Fruit fly (Drosophila melanogaster) whole organism, prepupa: ENCODE measurements around the gene opa.

Experiments used
- Blimp-1 ChIP-seq: fragments of 200-800 bp; sonication (Bioruptor generic); optimal IDR thresholded peaks from 3 replicates; lab custom pipeline; 2017; ENCODE audit warnings: missing biosample characterization, missing genetic modification characterization, mild to moderate bottlenecking, moderate library complexity, missing genetic modification reagents
- CG10631 ChIP-seq: fragments of 200-800 bp; sonication (Bioruptor generic); optimal IDR thresholded peaks from 2 replicates; lab custom pipeline; 2016; ENCODE audit warnings: missing biosample characterization, missing genetic modification characterization
- CG10669 ChIP-seq: fragments of 200-800 bp; sonication (Bioruptor generic); optimal IDR thresholded peaks from 3 replicates; lab custom pipeline; 2018; ENCODE audit warnings: missing biosample characterization, mild to moderate bottlenecking, missing genetic modification characterization, moderate library complexity
- CG11294 ChIP-seq: fragments of 200-800 bp; sonication (Bioruptor generic); IDR thresholded peaks from 2 replicates; pipeline ENCODE4 v1.3.6; 2022; ENCODE audit warnings: missing biosample characterization, missing genetic modification characterization
- CG11762 ChIP-seq: fragments of 200-800 bp; sonication (Bioruptor generic); optimal IDR thresholded peaks from 3 replicates; lab custom pipeline; 2016; ENCODE audit warnings: missing biosample characterization, missing genetic modification characterization; ENCODE audit not compliant: insufficient read depth
- CG11902 ChIP-seq: fragments of 200-800 bp; sonication (Bioruptor generic); optimal IDR thresholded peaks from 3 replicates; lab custom pipeline; 2016; ENCODE audit warnings: missing biosample characterization, missing genetic modification characterization
- CG15336 ChIP-seq: fragments of 200-800 bp; sonication (Bioruptor generic); IDR thresholded peaks from 2 replicates; pipeline ENCODE4 v1.3.6; 2022; ENCODE audit warnings: missing biosample characterization, missing genetic modification characterization
- CG3032 ChIP-seq: fragments of 200-800 bp; optimal IDR thresholded peaks from 2 replicates; lab custom pipeline; 2019; ENCODE audit warnings: missing biosample characterization, mild to moderate bottlenecking, missing genetic modification characterization, moderate library complexity
- CG32006 ChIP-seq: fragments of 200-800 bp; sonication (Bioruptor generic); optimal IDR thresholded peaks from 3 replicates; lab custom pipeline; 2017; ENCODE audit warnings: missing biosample characterization, mild to moderate bottlenecking, missing genetic modification characterization
- CG34406 ChIP-seq: fragments of 200-800 bp; sonication (Bioruptor generic); optimal IDR thresholded peaks from 3 replicates; lab custom pipeline; 2016; ENCODE audit warnings: missing biosample characterization, missing genetic modification characterization
- CG3919 ChIP-seq: fragments of 200-800 bp; sonication (Bioruptor generic); optimal IDR thresholded peaks from 3 replicates; lab custom pipeline; 2016; ENCODE audit warnings: missing biosample characterization, missing genetic modification characterization
- CG4318 ChIP-seq: fragments of 200-800 bp; sonication (Bioruptor generic); optimal IDR thresholded peaks from 3 replicates; lab custom pipeline; 2017; ENCODE audit warnings: missing biosample characterization, mild to moderate bottlenecking, missing genetic modification characterization
- CG6163 ChIP-seq: fragments of 200-800 bp; sonication (Bioruptor generic); IDR thresholded peaks from 3 replicates; pipeline ENCODE4 v1.3.6; 2022; ENCODE audit warnings: missing biosample characterization, missing genetic modification characterization
- CG6276 ChIP-seq: fragments of 200-800 bp; sonication (Bioruptor generic); optimal IDR thresholded peaks from 2 replicates; lab custom pipeline; 2017; ENCODE audit warnings: missing biosample characterization, mild to moderate bottlenecking, missing genetic modification characterization
- CG6808 ChIP-seq: fragments of 200-800 bp; sonication (Bioruptor generic); optimal IDR thresholded peaks from 3 replicates; lab custom pipeline; 2017; ENCODE audit warnings: missing biosample characterization, missing genetic modification characterization, mild to moderate bottlenecking, moderate library complexity, missing genetic modification reagents
- CG6854 ChIP-seq: fragments of 200-800 bp; sonication (Bioruptor generic); optimal IDR thresholded peaks from 2 replicates; lab custom pipeline; 2017; ENCODE audit warnings: missing biosample characterization, mild to moderate bottlenecking, missing genetic modification characterization
- CG7368 ChIP-seq: fragments of 200-800 bp; sonication (Bioruptor generic); optimal IDR thresholded peaks from 3 replicates; lab custom pipeline; 2016; ENCODE audit warnings: missing biosample characterization, missing genetic modification characterization
- CG8119 ChIP-seq: fragments of 200-800 bp; sonication (Bioruptor generic); IDR thresholded peaks from 3 replicates; pipeline ENCODE4 v1.3.6; 2022; ENCODE audit warnings: missing biosample characterization, missing genetic modification characterization
- CG8319 ChIP-seq: fragments of 200-800 bp; sonication (Bioruptor generic); optimal IDR thresholded peaks from 3 replicates; lab custom pipeline; 2016; ENCODE audit warnings: missing biosample characterization, missing genetic modification characterization
- CG8632 ChIP-seq: fragments of 200-800 bp; sonication (Bioruptor generic); optimal IDR thresholded peaks from 3 replicates; lab custom pipeline; 2016; ENCODE audit warnings: missing biosample characterization, missing genetic modification characterization
- CG9139 ChIP-seq: fragments of 200-800 bp; sonication (Bioruptor generic); optimal IDR thresholded peaks from 3 replicates; lab custom pipeline; 2017; ENCODE audit warnings: missing biosample characterization, mild to moderate bottlenecking, missing genetic modification characterization
- Eip75B ChIP-seq: fragments of 200-800 bp; sonication (Bioruptor generic); optimal IDR thresholded peaks from 3 replicates; lab custom pipeline; 2016; ENCODE audit warnings: missing biosample characterization, missing genetic modification characterization
- Eip78C ChIP-seq: fragments of 200-800 bp; sonication (Bioruptor generic); peaks from one replicate; lab custom pipeline; 2016; ENCODE audit warnings: missing biosample characterization, missing genetic modification characterization
- Eip93F ChIP-seq: fragments of 200-800 bp; sonication (Bioruptor generic); optimal IDR thresholded peaks from 2 replicates; lab custom pipeline; 2016; ENCODE audit warnings: missing biosample characterization, mild to moderate bottlenecking, missing genetic modification characterization
- Ets21C ChIP-seq: fragments of 200-800 bp; sonication (Bioruptor generic); optimal IDR thresholded peaks from 3 replicates; lab custom pipeline; 2016; ENCODE audit warnings: missing biosample characterization, missing genetic modification characterization
- Ets96B ChIP-seq: fragments of 200-800 bp; optimal IDR thresholded peaks from 2 replicates; lab custom pipeline; 2019; ENCODE audit warnings: missing biosample characterization, mild to moderate bottlenecking, missing genetic modification characterization, moderate library complexity
- Gug ChIP-seq: fragments of 200-800 bp; sonication (Bioruptor generic); IDR thresholded peaks from 2 replicates; pipeline ENCODE4 v1.3.6; 2022; ENCODE audit warnings: missing biosample characterization, missing genetic modification characterization
- Hr38 ChIP-seq: sonication (Bioruptor generic); optimal IDR thresholded peaks from 2 replicates; lab custom pipeline; 2016; ENCODE audit warnings: missing biosample characterization, missing genetic modification characterization
- Hr4 ChIP-seq: fragments of 200-800 bp; sonication (Bioruptor generic); optimal IDR thresholded peaks from 3 replicates; lab custom pipeline; 2016; ENCODE audit warnings: missing biosample characterization, missing genetic modification characterization
- Sox102F ChIP-seq: fragments of 200-800 bp; sonication (Bioruptor generic); optimal IDR thresholded peaks from 2 replicates; lab custom pipeline; 2016; ENCODE audit warnings: missing biosample characterization, mild to moderate bottlenecking, missing genetic modification characterization
- achi ChIP-seq: fragments of 200-800 bp; sonication (Bioruptor generic); optimal IDR thresholded peaks from 3 replicates; lab custom pipeline; 2016; ENCODE audit warnings: missing biosample characterization, missing genetic modification characterization
- acj6 ChIP-seq: fragments of 200-800 bp; sonication (Bioruptor generic); optimal IDR thresholded peaks from 3 replicates; lab custom pipeline; 2016; ENCODE audit warnings: missing biosample characterization, missing genetic modification characterization
- cyc ChIP-seq: fragments of 200-800 bp; sonication (Bioruptor generic); optimal IDR thresholded peaks from 3 replicates; lab custom pipeline; 2016; ENCODE audit warnings: missing biosample characterization, missing genetic modification characterization
- dac ChIP-seq: fragments of 200-800 bp; sonication (Bioruptor generic); optimal IDR thresholded peaks from 2 replicates; lab custom pipeline; 2017; ENCODE audit warnings: missing biosample characterization, mild to moderate bottlenecking, missing genetic modification characterization
- dsx ChIP-seq: fragments of 200-800 bp; optimal IDR thresholded peaks from 3 replicates; lab custom pipeline; 2019; ENCODE audit warnings: missing biosample characterization, mild to moderate bottlenecking, missing genetic modification characterization, moderate library complexity; ENCODE audit not compliant: poor library complexity, severe bottlenecking
- eg ChIP-seq: fragments of 200-800 bp; sonication (Bioruptor generic); IDR thresholded peaks from 3 replicates; pipeline ENCODE4 v1.3.6; 2022; ENCODE audit warnings: missing biosample characterization, missing genetic modification characterization
- esn ChIP-seq: fragments of 200-800 bp; sonication (Bioruptor generic); optimal IDR thresholded peaks from 2 replicates; lab custom pipeline; 2016; ENCODE audit warnings: missing biosample characterization, mild to moderate bottlenecking, missing genetic modification characterization, moderate library complexity
- fd59A ChIP-seq: fragments of 200-800 bp; sonication (Bioruptor generic); optimal IDR thresholded peaks from 2 replicates; lab custom pipeline; 2017; ENCODE audit warnings: missing biosample characterization, mild to moderate bottlenecking, missing genetic modification characterization, missing genetic modification reagents
- net ChIP-seq: fragments of 200-800 bp; sonication (Bioruptor generic); optimal IDR thresholded peaks from 3 replicates; lab custom pipeline; 2016; ENCODE audit warnings: missing biosample characterization, missing genetic modification characterization
- pdm3 ChIP-seq: fragments of 200-800 bp; sonication (Bioruptor generic); optimal IDR thresholded peaks from 3 replicates; lab custom pipeline; 2016; ENCODE audit warnings: missing biosample characterization, missing genetic modification characterization
- salr ChIP-seq, 2 experiments: fragments of 200-800 bp; sonication (Bioruptor generic); optimal IDR thresholded peaks; 3 replicates each; lab custom pipeline; 2016 to 2018; ENCODE audit warnings: missing biosample characterization in 2 of 2, missing genetic modification characterization in 2 of 2, mild to moderate bottlenecking in 1 of 2
- spab ChIP-seq: fragments of 200-800 bp; sonication (Bioruptor generic); optimal IDR thresholded peaks from 2 replicates; lab custom pipeline; 2017; ENCODE audit warnings: missing biosample characterization, mild to moderate bottlenecking, missing genetic modification characterization, missing genetic modification reagents
- ss ChIP-seq, 2 experiments: fragments of 200-800 bp; sonication (Bioruptor generic); optimal IDR thresholded peaks; 2 replicates in 1 of 2; 3 replicates in 1 of 2; lab custom pipeline; 2017 to 2018; ENCODE audit warnings: mild to moderate bottlenecking in 2 of 2, missing biosample characterization in 2 of 2, missing genetic modification characterization in 2 of 2, moderate library complexity in 1 of 2
- topi ChIP-seq: fragments of 200-800 bp; sonication (Bioruptor generic); optimal IDR thresholded peaks from 3 replicates; lab custom pipeline; 2016; ENCODE audit warnings: missing biosample characterization, missing genetic modification characterization

The opa gene

DNA sequence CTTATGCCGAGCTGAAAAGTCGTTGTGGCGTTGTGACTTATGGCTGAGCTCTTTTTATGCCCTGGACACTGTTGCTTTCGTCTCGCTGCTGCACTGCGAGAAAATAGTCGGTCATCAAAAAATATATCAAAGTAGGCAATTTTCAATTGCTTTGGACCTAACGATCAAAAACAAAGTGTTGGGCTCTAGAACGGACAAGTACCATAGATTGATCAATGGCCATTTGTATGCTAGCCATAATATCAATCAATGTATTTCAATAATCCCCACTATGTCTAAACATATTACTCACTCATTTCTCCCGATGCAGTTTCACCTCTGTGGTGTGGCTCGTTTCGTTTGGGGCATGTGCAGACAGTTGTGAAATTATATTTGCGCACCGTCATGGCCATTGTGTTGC is 21.1 kb downstream of the opa start (continued):
- no peak for TF ChIP-seq CG4318 (GFP tag; lab: Kevin White, UChicago)
- TF ChIP-seq net (GFP tag; lab: Kevin White, UChicago) = no peak
- TF ChIP-seq Ets21C (GFP tag; lab: Kevin White, UChicago) = peak; percentile 20
- peak; percentile 46 for TF ChIP-seq pdm3 (GFP tag; lab: Kevin White, UChicago)
- TF ChIP-seq CG11294 (GFP tag; lab: Robert Waterston, UW) = 0 out of 2 replicates have a peak, but pooled peaks have one; percentile 9
- TF ChIP-seq CG10669 (GFP tag; lab: Kevin White, UChicago) = peak; percentile 60
- TF ChIP-seq Eip93F (GFP tag; lab: Kevin White, UChicago) = no peak
- TF ChIP-seq Eip75B = peak; percentile 71
- TF ChIP-seq dsx (GFP tag; lab: Kevin White, UChicago) = peak; percentile 63
- TF ChIP-seq Blimp-1 = peak; percentile 52
- TF ChIP-seq cyc (GFP tag; lab: Kevin White, UChicago) = peak; percentile 60
- peak; percentile 42 for TF ChIP-seq CG34406 (GFP tag; lab: Kevin White, UChicago)
- peak; percentile 55 for TF ChIP-seq fd59A (GFP tag; lab: Kevin White, UChicago)
- TF ChIP-seq CG6854 (GFP tag; lab: Kevin White, UChicago) = no peak
- TF ChIP-seq CG8319 (GFP tag; lab: Kevin White, UChicago) = no peak
- peak; percentile 42 for TF ChIP-seq CG7368 (GFP tag; lab: Kevin White, UChicago)
- peak; percentile 30 for TF ChIP-seq achi (GFP tag; lab: Kevin White, UChicago)

DNA sequence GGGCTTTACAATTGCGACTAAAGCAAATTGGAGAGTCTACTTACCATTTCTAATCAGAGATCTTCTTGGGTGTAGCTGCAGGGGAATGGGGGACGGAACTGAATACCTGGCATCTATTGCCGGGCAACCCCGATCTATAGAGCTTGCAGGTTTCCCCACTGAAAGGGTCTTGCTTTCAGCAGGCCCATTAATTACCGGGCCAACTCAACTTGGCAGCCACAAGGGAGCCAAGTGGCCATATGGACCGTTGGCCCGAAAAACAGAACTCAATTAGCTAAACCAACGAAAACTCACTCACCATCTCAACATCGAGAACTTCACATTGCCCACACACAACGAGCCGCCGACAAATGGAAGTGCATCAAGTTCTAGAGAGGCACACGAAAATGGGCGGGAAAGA is 25.8 kb downstream of the opa start, which contains the start of gene laf:
Gene laf, minus strand, starts transcription at position 101 of the 400 bp plus-strand sequence.
- TF ChIP-seq Hr38 (no peak), CG6163 (GFP tag; lab: Robert Waterston, UW) (no peak), CG10631 (GFP tag; lab: Kevin White, UChicago) (no peak), Gug (GFP tag; lab: Robert Waterston, UW) (no peak), spab (GFP tag; lab: Kevin White, UChicago) (no peak), CG3032 (tag; lab: Kevin White, UChicago) (no peak)

DNA sequence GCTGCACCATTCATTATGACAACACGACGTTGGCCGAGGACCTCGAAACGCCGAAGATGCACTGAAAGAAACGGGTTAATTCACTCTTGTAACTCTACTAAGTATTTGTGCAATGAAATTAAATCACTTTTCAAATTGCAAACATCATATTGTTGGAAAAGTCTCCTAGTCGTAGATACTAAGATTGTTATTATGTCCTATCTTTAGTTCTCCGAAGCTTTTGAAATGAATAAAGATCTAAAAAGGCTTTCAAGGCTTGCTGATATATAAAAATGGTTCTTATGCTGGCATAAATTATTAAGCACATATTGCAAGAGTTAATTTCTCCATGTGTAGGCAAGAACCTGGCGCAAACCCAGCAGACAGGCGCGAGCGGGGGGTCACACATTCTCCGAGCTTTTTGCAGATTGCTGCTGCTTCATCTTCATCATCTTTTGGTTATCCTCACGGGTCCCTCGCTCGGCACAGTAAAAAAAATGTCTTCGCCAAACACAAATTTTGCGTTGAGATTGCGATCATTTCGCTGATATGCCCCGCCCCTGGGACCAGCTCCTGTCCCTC is 30.7 kb downstream of the opa start:
- TF ChIP-seq CG11762 (GFP tag; lab: Kevin White, UChicago) = peak; percentile 55
- TF ChIP-seq CG3032 (tag; lab: Kevin White, UChicago) = peak; percentile 84
- TF ChIP-seq Sox102F = peak; percentile 88
- TF ChIP-seq CG8119 (GFP tag; lab: Robert Waterston, UW) = peak; percentile 48; the same call in 2 of the 3 replicates
- TF ChIP-seq esn (GFP tag; lab: Kevin White, UChicago) = peak; percentile 92
- TF ChIP-seq CG15336 (GFP tag; lab: Robert Waterston, UW) = no peak
- TF ChIP-seq CG3919 = peak; percentile 74
- no peak for TF ChIP-seq Gug (GFP tag; lab: Robert Waterston, UW)
- TF ChIP-seq dsx (GFP tag; lab: Kevin White, UChicago) = peak; percentile 77
- TF ChIP-seq CG8632 (GFP tag; lab: Kevin White, UChicago) = peak; percentile 73
- TF ChIP-seq ss (GFP tag; optimal IDR thresholded peaks at IDR 0.05; lab: Kevin White, UChicago) = peak; percentile 46 to 76
- TF ChIP-seq cyc (GFP tag; lab: Kevin White, UChicago) = peak; percentile 88
- TF ChIP-seq dac = no peak
- peak; percentile 62 for TF ChIP-seq CG11902 (GFP tag; lab: Kevin White, UChicago)
- peak; percentile 8 for TF ChIP-seq Hr4 (GFP tag; lab: Kevin White, UChicago)
- TF ChIP-seq CG6808 (GFP tag; lab: Kevin White, UChicago) = peak; percentile 86
- TF ChIP-seq acj6 (GFP tag; lab: Kevin White, UChicago) = peak; percentile 78
- no peak for TF ChIP-seq Hr38
- TF ChIP-seq Eip75B = peak; percentile 79
- peak; percentile 88 for TF ChIP-seq topi (GFP tag; lab: Kevin White, UChicago)
- TF ChIP-seq eg (GFP tag; lab: Robert Waterston, UW) = no peak
- TF ChIP-seq CG9139 (GFP tag; lab: Kevin White, UChicago) = peak; percentile 31
- peak; percentile 33 for TF ChIP-seq CG7368 (GFP tag; lab: Kevin White, UChicago)
- TF ChIP-seq CG32006 (GFP tag; lab: Kevin White, UChicago) = peak; percentile 44
- TF ChIP-seq Eip93F (GFP tag; lab: Kevin White, UChicago) = peak; percentile 59
- no peak for TF ChIP-seq CG6276 (GFP tag; lab: Kevin White, UChicago)
- TF ChIP-seq Ets96B (tag; lab: Kevin White, UChicago) = peak; percentile 81
- TF ChIP-seq fd59A (GFP tag; lab: Kevin White, UChicago) = peak; percentile 79
- TF ChIP-seq net (GFP tag; lab: Kevin White, UChicago) = peak; percentile 49
- peak; percentile 68 for TF ChIP-seq achi (GFP tag; lab: Kevin White, UChicago)
- peak; percentile 70 for TF ChIP-seq pdm3 (GFP tag; lab: Kevin White, UChicago)
- peak; percentile 35 to 54 for TF ChIP-seq salr (GFP tag; optimal IDR thresholded peaks at IDR 0.05; lab: Kevin White, UChicago)
- peak; percentile 71 for TF ChIP-seq CG10631 (GFP tag; lab: Kevin White, UChicago)
- TF ChIP-seq Eip78C = peak; percentile 94
- no peak for TF ChIP-seq CG6163 (GFP tag; lab: Robert Waterston, UW)
